Fruit fly (Drosophila melanogaster): ENCODE measurements around the gene CG32192.

DNA sequence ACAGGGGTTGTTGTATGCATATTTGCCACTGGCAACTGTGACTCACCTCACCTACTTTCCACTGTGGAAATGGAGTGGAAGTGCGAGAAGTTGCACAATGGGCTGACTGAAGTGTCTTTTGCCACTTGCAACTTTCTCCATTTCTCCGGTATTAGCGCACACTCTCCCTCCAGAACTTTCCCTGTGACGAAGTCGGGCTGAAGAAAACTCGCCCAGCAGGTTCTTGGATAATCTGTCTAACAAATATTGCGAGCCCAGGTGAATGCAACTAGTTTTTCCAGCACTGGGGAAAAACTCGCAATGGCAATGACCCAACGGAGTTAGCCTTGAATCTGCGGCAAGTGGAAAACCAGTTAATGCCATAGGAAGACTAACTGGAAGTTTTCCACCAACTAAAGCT is 36.5 kb downstream of the CG32192 start:
- no peak for TF ChIP-seq h (GFP tag; optimal IDR thresholded peaks at IDR 0.05)
- no peak for TF ChIP-seq usp (GFP tag; optimal IDR thresholded peaks at IDR 0.05)
- TF ChIP-seq pan (optimal IDR thresholded peaks at IDR 0.05) = no peak
- no peak for TF ChIP-seq Vsx2 (GFP tag; optimal IDR thresholded peaks at IDR 0.05; ENCODE audit: partially characterized antibody)

Data from whole organism, wandering third instar larva.